Fruit fly (Drosophila melanogaster): Measurements from ENCODE around the gene mRpL40.

The mRpL40 gene

DNA sequence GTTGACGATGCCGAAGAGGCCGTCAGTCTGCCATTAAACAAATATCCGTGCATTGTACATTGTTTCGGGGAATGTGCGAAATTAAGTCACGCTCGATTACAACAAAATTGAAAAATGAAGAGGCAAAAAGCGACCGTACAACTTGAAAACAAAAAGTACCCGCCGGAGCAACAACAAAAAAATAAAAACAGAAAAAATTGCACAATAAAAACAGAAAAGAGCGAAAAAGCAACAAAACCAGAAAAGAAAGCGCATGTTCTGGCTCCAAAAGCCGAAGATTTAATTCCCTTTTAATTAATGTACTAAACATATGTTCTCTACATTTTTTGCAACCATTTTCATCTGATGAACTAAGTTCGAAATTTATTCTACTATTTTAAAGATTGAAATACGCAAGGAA lies 48.8 kb downstream of the mRpL40 start:
- TF ChIP-seq tai (GFP tag; optimal IDR thresholded peaks at IDR 0.05) (no peak), dmrt93B (GFP tag; optimal IDR thresholded peaks at IDR 0.05) (peak; percentile 1), HLH106 (tag; optimal IDR thresholded peaks at IDR 0.05) (peak; percentile 21), Sp1 (GFP tag; optimal IDR thresholded peaks at IDR 0.05) (peak; percentile 77), Mio (GFP tag; optimal IDR thresholded peaks at IDR 0.05) (no peak), Rel (GFP tag; optimal IDR thresholded peaks at IDR 0.05) (no peak), Rel (tag; optimal IDR thresholded peaks at IDR 0.05) (peak; percentile 92), CG32264 (GFP tag; optimal IDR thresholded peaks at IDR 0.05) (no peak), br (GFP tag; optimal IDR thresholded peaks at IDR 0.05) (no peak), pan (optimal IDR thresholded peaks at IDR 0.05) (no peak), h (GFP tag; optimal IDR thresholded peaks at IDR 0.05) (no peak), Abd-B (GFP tag; optimal IDR thresholded peaks at IDR 0.05) (no peak)

DNA sequence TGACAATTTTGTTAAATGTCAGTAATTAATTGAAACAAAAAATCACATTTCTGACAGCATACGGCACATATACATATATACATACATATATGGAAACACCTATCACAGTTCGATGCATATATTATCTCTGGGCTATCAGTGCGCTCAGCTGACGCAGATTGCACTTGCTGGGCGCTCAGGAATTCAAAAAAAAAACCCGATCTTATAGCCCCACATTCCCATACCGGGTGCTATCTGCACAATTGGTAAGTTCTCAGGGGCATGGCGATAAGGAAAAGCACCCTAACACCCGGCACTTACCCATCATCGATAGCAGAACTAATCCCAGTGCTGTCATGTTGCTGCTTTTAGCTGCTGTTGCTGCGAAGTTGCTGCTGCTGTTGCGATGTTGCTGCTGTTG lies 49.6 kb downstream of the mRpL40 start:
- TF ChIP-seq Rel (GFP tag; optimal IDR thresholded peaks at IDR 0.05) (no peak), Rel (tag; optimal IDR thresholded peaks at IDR 0.05) (peak; percentile 81), N (GFP tag; optimal IDR thresholded peaks at IDR 0.05) (no peak), Myc (optimal IDR thresholded peaks at IDR 0.05) (no peak), jim (GFP tag; optimal IDR thresholded peaks at IDR 0.05) (peak; percentile 48), Sp1 (GFP tag; optimal IDR thresholded peaks at IDR 0.05) (no peak)
